2 fruit fly cellular contexts compared by ENCODE assay signal in the genomic region with DNA sequence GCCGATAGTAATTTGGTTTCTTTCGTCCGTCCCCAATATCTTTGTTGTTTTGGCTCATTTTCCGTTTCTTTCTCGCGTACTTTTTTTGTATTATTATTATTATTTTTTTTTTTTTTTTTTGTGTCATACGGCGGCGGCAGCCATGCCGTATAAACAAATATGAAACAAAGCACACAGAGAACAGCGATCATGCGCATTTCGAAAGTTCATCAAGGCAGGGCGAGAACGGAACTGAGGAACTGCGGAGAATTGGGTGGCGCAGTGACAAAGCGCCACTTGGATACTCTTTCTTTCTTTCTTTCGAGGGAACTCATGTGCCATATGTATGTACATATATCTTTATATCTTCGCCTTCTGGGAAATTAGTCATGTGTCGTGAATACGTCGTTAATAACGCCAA.
A peak's percentile ranks its signal among the peaks of the same experiment; 100 is the strongest.
TF ChIP-seq lines count a peak whose summit lies in the region.

No protein-coding gene starts in this region.

TF ChIP-seq in whole organism, embryonic, 481 proteins besides CTCF, POLR2A, EP300 and RAD21 (continued from another document):
- no peak for TF ChIP-seq CG8290 (GFP tag; optimal IDR thresholded peaks at IDR 0.05; lab: Kevin White, UChicago)
- peak in 1 of 2 experiments; percentile 42 for TF ChIP-seq CG8290 (tag; optimal IDR thresholded peaks at IDR 0.05; lab: Kevin White, UChicago)
- no peak for TF ChIP-seq Lpt (GFP tag; optimal IDR thresholded peaks at IDR 0.05; lab: Kevin White, UChicago)
- TF ChIP-seq sug (tag; optimal IDR thresholded peaks at IDR 0.05; lab: Kevin White, UChicago): no peak
- 0 out of 2 replicates have a peak, but pooled peaks have one; percentile 25 for TF ChIP-seq CG17328 (GFP tag; IDR thresholded peaks at IDR 0.05; lab: Robert Waterston, UW)
- TF ChIP-seq otp (GFP tag; IDR thresholded peaks at IDR 0.05; lab: Robert Waterston, UW): no peak
- TF ChIP-seq CG8944 (GFP tag; optimal IDR thresholded peaks at IDR 0.05; lab: Kevin White, UChicago): no peak
- TF ChIP-seq mirr (GFP tag; optimal IDR thresholded peaks at IDR 0.05; lab: Kevin White, UChicago): no peak
- peak; percentile 13 for TF ChIP-seq CG2120 (GFP tag; optimal IDR thresholded peaks at IDR 0.05; lab: Kevin White, UChicago)
- TF ChIP-seq CG2678 (tag; optimal IDR thresholded peaks at IDR 0.05; lab: Kevin White, UChicago): peak; percentile 14
- TF ChIP-seq CG13296 (GFP tag; optimal IDR thresholded peaks at IDR 0.05; lab: Kevin White, UChicago): peak; percentile 3
- peak; percentile 68 for TF ChIP-seq nom (GFP tag; optimal IDR thresholded peaks at IDR 0.05; lab: Kevin White, UChicago)
- TF ChIP-seq CG15696 (tag; optimal IDR thresholded peaks at IDR 0.05; lab: Kevin White, UChicago): no peak
- TF ChIP-seq BtbVII (GFP tag; optimal IDR thresholded peaks at IDR 0.05; lab: Kevin White, UChicago): peak; percentile 17
- no peak for TF ChIP-seq gcm (GFP tag; optimal IDR thresholded peaks at IDR 0.05; lab: Kevin White, UChicago)
- no peak for TF ChIP-seq CG42726 (GFP tag; IDR thresholded peaks at IDR 0.05; lab: Robert Waterston, UW; ENCODE audit: partially characterized antibody)
- TF ChIP-seq row (GFP tag; IDR thresholded peaks at IDR 0.05; lab: Robert Waterston, UW): peak; percentile 70
- no peak for TF ChIP-seq CG12219 (GFP tag; optimal IDR thresholded peaks at IDR 0.05; lab: Kevin White, UChicago)
- TF ChIP-seq lmd (GFP tag; IDR thresholded peaks at IDR 0.05; lab: Robert Waterston, UW): no peak
- no peak for TF ChIP-seq en (GFP tag; optimal IDR thresholded peaks at IDR 0.05; lab: Kevin White, UChicago)
- TF ChIP-seq Abd-B (GFP tag; optimal IDR thresholded peaks at IDR 0.05; lab: Kevin White, UChicago): no peak
- TF ChIP-seq Dll (GFP tag; IDR thresholded peaks at IDR 0.05; lab: Robert Waterston, UW; ENCODE audit: partially characterized antibody): no peak
- TF ChIP-seq gro (GFP tag; optimal IDR thresholded peaks at IDR 0.05; lab: Kevin White, UChicago): no peak
- TF ChIP-seq CG7987 (GFP tag; optimal IDR thresholded peaks at IDR 0.05; lab: Kevin White, UChicago): peak; percentile 21
- TF ChIP-seq CG6254 (GFP tag; optimal IDR thresholded peaks at IDR 0.05; lab: Kevin White, UChicago): no peak
- 0 out of 3 replicates have a peak, but pooled peaks have one; percentile 22 for TF ChIP-seq dysf (GFP tag; IDR thresholded peaks at IDR 0.05; lab: Robert Waterston, UW)
- TF ChIP-seq sens (GFP tag; lab: Kevin White, UChicago): peak; percentile 54
- no peak for TF ChIP-seq CG16779 (GFP tag; IDR thresholded peaks at IDR 0.05; lab: Robert Waterston, UW)
- peak; percentile 83 for TF ChIP-seq CG15514 (GFP tag; optimal IDR thresholded peaks at IDR 0.05; lab: Kevin White, UChicago)
- TF ChIP-seq bsh (GFP tag; optimal IDR thresholded peaks at IDR 0.05; lab: Kevin White, UChicago): peak in 1 of 2 experiments; percentile 6
- no peak for TF ChIP-seq pzg (GFP tag; optimal IDR thresholded peaks at IDR 0.05; lab: Kevin White, UChicago)
- TF ChIP-seq lbe (GFP tag; optimal IDR thresholded peaks at IDR 0.05; lab: Kevin White, UChicago): peak; percentile 31
- peak; percentile 11 for TF ChIP-seq CG18599 (GFP tag; optimal IDR thresholded peaks at IDR 0.05; lab: Kevin White, UChicago)
- no peak for TF ChIP-seq bigmax (GFP tag; optimal IDR thresholded peaks at IDR 0.05; lab: Kevin White, UChicago)
- peak; percentile 4 for TF ChIP-seq CG12659 (GFP tag; optimal IDR thresholded peaks at IDR 0.05; lab: Kevin White, UChicago)
- peak; percentile 3 for TF ChIP-seq grau (tag; optimal IDR thresholded peaks at IDR 0.05; lab: Kevin White, UChicago)
- TF ChIP-seq HLH4C (GFP tag; IDR thresholded peaks at IDR 0.05; lab: Robert Waterston, UW; ENCODE audit: partially characterized antibody): no peak
- TF ChIP-seq CG32767 (GFP tag; IDR thresholded peaks at IDR 0.05; lab: Robert Waterston, UW): no peak
- peak; percentile 29 for TF ChIP-seq CG17359 (tag; optimal IDR thresholded peaks at IDR 0.05; lab: Kevin White, UChicago)
- no peak for TF ChIP-seq pb (GFP tag; optimal IDR thresholded peaks at IDR 0.05; lab: Kevin White, UChicago)
- peak; percentile 96 for TF ChIP-seq D19A (tag; optimal IDR thresholded peaks at IDR 0.05; lab: Kevin White, UChicago)
- TF ChIP-seq cad (GFP tag; optimal IDR thresholded peaks at IDR 0.05; lab: Kevin White, UChicago): no peak
- no peak for TF ChIP-seq Ravus (GFP tag; IDR thresholded peaks at IDR 0.05; lab: Robert Waterston, UW)
- peak; percentile 8 for TF ChIP-seq CG12769 (tag; optimal IDR thresholded peaks at IDR 0.05; lab: Kevin White, UChicago)

TF ChIP-seq in whole organism, prepupa, 60 proteins besides CTCF, POLR2A, EP300 and RAD21 (continued from another document):
- TF ChIP-seq esn (GFP tag; optimal IDR thresholded peaks at IDR 0.05; lab: Kevin White, UChicago) (peak; percentile 34), salr (GFP tag; optimal IDR thresholded peaks at IDR 0.05; lab: Kevin White, UChicago) (peak in 1 of 2 experiments; percentile 18), CG11762 (GFP tag; optimal IDR thresholded peaks at IDR 0.05; lab: Kevin White, UChicago; ENCODE audit: insufficient read depth) (peak; percentile 1), CG31627 (GFP tag; optimal IDR thresholded peaks at IDR 0.05; lab: Kevin White, UChicago) (peak; percentile 5), Sox102F (GFP tag; optimal IDR thresholded peaks at IDR 0.05; lab: Kevin White, UChicago) (peak; percentile 62), Eip75B (GFP tag; optimal IDR thresholded peaks at IDR 0.05; lab: Kevin White, UChicago) (peak; percentile 32), Blimp-1 (GFP tag; optimal IDR thresholded peaks at IDR 0.05; lab: Kevin White, UChicago) (peak; percentile 27), Met (GFP tag; optimal IDR thresholded peaks at IDR 0.05; lab: Kevin White, UChicago) (no peak), CG11902 (GFP tag; optimal IDR thresholded peaks at IDR 0.05; lab: Kevin White, UChicago) (no peak), CG6854 (GFP tag; optimal IDR thresholded peaks at IDR 0.05; lab: Kevin White, UChicago) (peak; percentile 11), svp (GFP tag; lab: Kevin White, UChicago) (peak; percentile 78), Ets21C (GFP tag; optimal IDR thresholded peaks at IDR 0.05; lab: Kevin White, UChicago) (no peak), CG7368 (GFP tag; optimal IDR thresholded peaks at IDR 0.05; lab: Kevin White, UChicago) (no peak), CG32006 (GFP tag; optimal IDR thresholded peaks at IDR 0.05; lab: Kevin White, UChicago) (peak; percentile 30), CG6276 (GFP tag; optimal IDR thresholded peaks at IDR 0.05; lab: Kevin White, UChicago) (no peak), Eip93F (GFP tag; optimal IDR thresholded peaks at IDR 0.05; lab: Kevin White, UChicago) (peak; percentile 84), CG11294 (GFP tag; IDR thresholded peaks at IDR 0.05; lab: Robert Waterston, UW) (no peak), cyc (GFP tag; optimal IDR thresholded peaks at IDR 0.05; lab: Kevin White, UChicago) (peak; percentile 20), Hr38 (GFP tag; optimal IDR thresholded peaks at IDR 0.05; lab: Kevin White, UChicago) (no peak), dac (GFP tag; optimal IDR thresholded peaks at IDR 0.05; lab: Kevin White, UChicago) (no peak), CG6163 (GFP tag; IDR thresholded peaks at IDR 0.05; lab: Robert Waterston, UW) (peak; percentile 80), achi (GFP tag; optimal IDR thresholded peaks at IDR 0.05; lab: Kevin White, UChicago) (peak; percentile 34), eg (GFP tag; IDR thresholded peaks at IDR 0.05; lab: Robert Waterston, UW) (peak; percentile 56; the same call in 1 of the 3 replicates), CG9139 (GFP tag; optimal IDR thresholded peaks at IDR 0.05; lab: Kevin White, UChicago) (peak; percentile 28), CG8632 (GFP tag; optimal IDR thresholded peaks at IDR 0.05; lab: Kevin White, UChicago) (peak; percentile 35), Hr4 (GFP tag; optimal IDR thresholded peaks at IDR 0.05; lab: Kevin White, UChicago) (no peak), CG34406 (GFP tag; optimal IDR thresholded peaks at IDR 0.05; lab: Kevin White, UChicago) (peak; percentile 46), CG3032 (tag; optimal IDR thresholded peaks at IDR 0.05; lab: Kevin White, UChicago) (peak; percentile 24), Sox15 (GFP tag; optimal IDR thresholded peaks at IDR 0.05; lab: Kevin White, UChicago) (no peak), Eip78C (GFP tag; lab: Kevin White, UChicago) (peak; percentile 61), Lpt (GFP tag; optimal IDR thresholded peaks at IDR 0.05; lab: Kevin White, UChicago) (no peak), topi (GFP tag; optimal IDR thresholded peaks at IDR 0.05; lab: Kevin White, UChicago) (peak; percentile 11), CG8119 (GFP tag; IDR thresholded peaks at IDR 0.05; lab: Robert Waterston, UW) (peak; percentile 60; the same call in 2 of the 3 replicates), CG3919 (GFP tag; optimal IDR thresholded peaks at IDR 0.05; lab: Kevin White, UChicago) (peak; percentile 15), dsx (GFP tag; optimal IDR thresholded peaks at IDR 0.05; lab: Kevin White, UChicago; ENCODE audit: poor library complexity, severe bottlenecking) (peak; percentile 29), CG15336 (GFP tag; IDR thresholded peaks at IDR 0.05; lab: Robert Waterston, UW) (0 out of 2 replicates have a peak, but pooled peaks have one; percentile 31), Smox (GFP tag; optimal IDR thresholded peaks at IDR 0.05; lab: Kevin White, UChicago) (peak; percentile 30), CG10631 (GFP tag; optimal IDR thresholded peaks at IDR 0.05; lab: Kevin White, UChicago) (peak; percentile 4), Hr39 (GFP tag; optimal IDR thresholded peaks at IDR 0.05; lab: Kevin White, UChicago) (peak; percentile 14), CG16779 (tag; optimal IDR thresholded peaks at IDR 0.05; lab: Kevin White, UChicago) (peak; percentile 23)
